Fruit fly (Drosophila melanogaster): ENCODE data around the gene Sgs3.

Gene Sgs3

DNA sequence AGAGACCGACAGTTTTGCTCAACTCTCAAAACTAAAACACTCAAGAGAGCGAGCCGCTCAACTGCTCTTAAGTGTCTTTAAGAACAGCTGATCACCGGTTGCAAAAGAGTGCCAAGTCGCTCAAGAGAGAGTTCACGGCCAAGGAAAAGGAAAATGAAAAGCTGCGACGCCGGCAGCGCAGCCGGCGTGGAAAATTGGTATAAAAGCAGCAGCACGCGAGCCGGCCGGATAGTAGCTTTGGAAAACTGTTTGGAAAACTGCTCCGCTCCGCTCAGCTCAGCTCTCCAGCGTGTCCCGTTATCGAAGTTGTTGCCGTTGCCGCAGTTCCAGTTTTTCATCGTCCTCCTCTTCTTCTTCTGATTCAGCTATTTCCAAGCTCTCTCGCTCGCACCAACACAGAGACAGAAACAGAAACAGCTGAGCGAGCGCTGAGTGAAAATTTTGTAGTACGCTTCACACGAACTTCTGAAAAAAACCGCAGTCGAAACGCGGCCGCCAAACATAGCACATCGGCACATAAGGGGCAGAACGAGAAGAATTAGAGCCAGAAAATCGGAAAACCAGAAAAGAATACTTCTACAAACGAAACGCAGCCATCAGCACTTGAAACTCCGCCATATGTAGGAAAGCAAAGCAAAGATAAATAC lies 24.6 kb upstream of the Sgs3 start, which contains the start of gene chrb (continued):
- TF ChIP-seq chinmo (GFP tag; IDR thresholded peaks at IDR 0.05; ENCODE audit: partially characterized antibody) (peak; percentile 91; the same call in 2 of the 4 replicates), CG15479 (GFP tag; optimal IDR thresholded peaks at IDR 0.05) (peak; percentile 29), CG9932 (GFP tag; IDR thresholded peaks at IDR 0.05) (no peak), Camta (GFP tag; optimal IDR thresholded peaks at IDR 0.05) (peak; percentile 52), ken (GFP tag; IDR thresholded peaks at IDR 0.05) (peak; percentile 71; the same call in 2 of the 3 replicates), Poxn (GFP tag; IDR thresholded peaks at IDR 0.05) (no peak), CG34422 (GFP tag; IDR thresholded peaks at IDR 0.05) (peak; percentile 91; the same call in 1 of the 3 replicates), NC2β (GFP tag; optimal IDR thresholded peaks at IDR 0.05) (peak; percentile 74), CG10959 (GFP tag; IDR thresholded peaks at IDR 0.05) (no peak), odd (GFP tag; optimal IDR thresholded peaks at IDR 0.05) (peak; percentile 61), Vsx1 (GFP tag; optimal IDR thresholded peaks at IDR 0.05) (peak; percentile 47), HLH4C (GFP tag; IDR thresholded peaks at IDR 0.05; ENCODE audit: partially characterized antibody) (peak; percentile 40; the same call in 1 of the 3 replicates), repo (GFP tag; optimal IDR thresholded peaks at IDR 0.05) (peak; percentile 71), Atf-2 (GFP tag; optimal IDR thresholded peaks at IDR 0.05) (peak; percentile 26), CG5180 (GFP tag; optimal IDR thresholded peaks at IDR 0.05) (peak; percentile 63), CG11398 (GFP tag; optimal IDR thresholded peaks at IDR 0.05) (peak; percentile 43), CG11696 (GFP tag; IDR thresholded peaks at IDR 0.05) (no peak), rib (GFP tag; IDR thresholded peaks at IDR 0.05) (no peak; the same call in 1 of the 2 replicates), CG12299 (tag; optimal IDR thresholded peaks at IDR 0.05) (peak; percentile 45), Stat92E (GFP tag; optimal IDR thresholded peaks at IDR 0.05) (peak in 1 of 3 experiments; percentile 74), CG12744 (GFP tag; optimal IDR thresholded peaks at IDR 0.05) (no peak), so (GFP tag; IDR thresholded peaks at IDR 0.05) (peak; percentile 81; the same call in 2 of the 3 replicates), dan (GFP tag; IDR thresholded peaks at IDR 0.05) (no peak), crol (GFP tag; IDR thresholded peaks at IDR 0.05) (peak; percentile 51; the same call in 1 of the 2 replicates), CG31365 (tag; optimal IDR thresholded peaks at IDR 0.05) (peak; percentile 2), bsh (GFP tag; optimal IDR thresholded peaks at IDR 0.05) (peak; percentile 52 to 53), nom (GFP tag; optimal IDR thresholded peaks at IDR 0.05) (peak; percentile 79), trh (GFP tag; optimal IDR thresholded peaks at IDR 0.05) (no peak), sens-2 (GFP tag; IDR thresholded peaks at IDR 0.05) (0 out of 2 replicates have a peak, but pooled peaks have one; percentile 8), CG13775 (GFP tag; optimal IDR thresholded peaks at IDR 0.05) (peak; percentile 51), CG16813 (GFP tag; IDR thresholded peaks at IDR 0.05; ENCODE audit: partially characterized antibody) (peak; percentile 43; the same call in 1 of the 3 replicates), Ets65A (GFP tag) (no peak), jumu (GFP tag; optimal IDR thresholded peaks at IDR 0.05) (peak; percentile 39), z (GFP tag; IDR thresholded peaks at IDR 0.05) (peak; percentile 97), Side (GFP tag; optimal IDR thresholded peaks at IDR 0.05) (peak; percentile 36), CG31441 (GFP tag; IDR thresholded peaks at IDR 0.05) (peak; percentile 21; the same call in 1 of the 2 replicates), ato (GFP tag; IDR thresholded peaks at IDR 0.05; ENCODE audit: partially characterized antibody) (peak; percentile 69), sd (tag; optimal IDR thresholded peaks at IDR 0.05) (peak; percentile 65), Gsc (GFP tag; IDR thresholded peaks at IDR 0.05) (no peak), bbx (GFP tag; IDR thresholded peaks at IDR 0.05; ENCODE audit: partially characterized antibody) (peak; percentile 80), BtbVII (GFP tag; optimal IDR thresholded peaks at IDR 0.05) (peak; percentile 83), CG7839 (tag; optimal IDR thresholded peaks at IDR 0.05) (peak; percentile 34), CG1603 (tag; optimal IDR thresholded peaks at IDR 0.05) (peak; percentile 46), CG10147 (GFP tag; optimal IDR thresholded peaks at IDR 0.05) (peak; percentile 41), Dip3 (GFP tag; optimal IDR thresholded peaks at IDR 0.05) (no peak), CG17328 (GFP tag; IDR thresholded peaks at IDR 0.05) (peak; percentile 67), Max (GFP tag; optimal IDR thresholded peaks at IDR 0.05) (peak; percentile 25), ATbp (GFP tag; optimal IDR thresholded peaks at IDR 0.05) (peak; percentile 56), CG6272 (GFP tag; IDR thresholded peaks at IDR 0.05) (no peak)

All from whole organism, embryonic.